Worm (Caenorhabditis elegans) whole organism, midembryonic: ENCODE data around the gene Y75B7AL.2.

ENCODE experiments used
- T22C8.4 ChIP-seq: fragments of 200-800 bp; sonication (Bioruptor generic); IDR thresholded peaks from 2 replicates; pipeline ENCODE4 v1.3.6; 2022; ENCODE audit warnings: missing genetic modification characterization, missing compliant biosample characterization
- med-1 ChIP-seq: sonication (generic microtip); optimal IDR thresholded peaks from 2 replicates; lab custom pipeline; 2017; ENCODE audit warnings: missing genetic modification characterization, mild to moderate bottlenecking, missing compliant biosample characterization, antibody characterized with exemption, missing genetic modification reagents; ENCODE audit not compliant: insufficient read depth
- ref-1 ChIP-seq: fragments of 200-800 bp; sonication (Bioruptor generic); conservative IDR thresholded peaks from 2 replicates; pipeline ENCODE4 v1.3.6; 2022; ENCODE audit warnings: missing genetic modification reagents, missing genetic modification characterization, missing compliant biosample characterization
- tab-1 ChIP-seq: fragments of 200-800 bp; sonication (Bioruptor generic); IDR thresholded peaks from 2 replicates; pipeline ENCODE4 v1.3.6; 2022; ENCODE audit warnings: missing genetic modification characterization, missing compliant biosample characterization
- ztf-23 ChIP-seq: fragments of 200-800 bp; sonication (Bioruptor generic); IDR thresholded peaks from 2 replicates; pipeline ENCODE4 v1.3.6; 2022; ENCODE audit warnings: missing genetic modification reagents, missing genetic modification characterization, missing compliant biosample characterization
- ztf-29 ChIP-seq: fragments of 200-800 bp; sonication (Bioruptor generic); IDR thresholded peaks from 2 replicates; pipeline ENCODE4 v1.3.6; 2022; ENCODE audit warnings: missing genetic modification reagents, missing genetic modification characterization, missing compliant biosample characterization

- TF ChIP-seq T22C8.4 (no peak), tab-1 (GFP tag; lab: Robert Waterston, UW) (no peak), ref-1 (GFP tag; lab: Robert Waterston, UW) (no peak), med-1 (GFP tag; lab: Kevin White, UChicago) (no peak), ztf-23 (no peak), ztf-29 (GFP tag; lab: Robert Waterston, UW) (no peak)
Measured at ce11 chrV:1349802-1350201, 8.1 kb downstream of the Y75B7AL.2 start.
